Worm (Caenorhabditis elegans): ENCODE measurements around the gene sptl-3.

- TF ChIP-seq hmbx-1 (tag; optimal IDR thresholded peaks at IDR 0.05), result no peak
- TF ChIP-seq ceh-13 (GFP tag; optimal IDR thresholded peaks at IDR 0.05), result no peak
- no peak for TF ChIP-seq hmg-4 (GFP tag; optimal IDR thresholded peaks at IDR 0.05)
- TF ChIP-seq ama-1 (optimal IDR thresholded peaks at IDR 0.05), result no peak
- no peak for TF ChIP-seq ceh-36 (tag; optimal IDR thresholded peaks at IDR 0.05)
- no peak for TF ChIP-seq aly-1 (tag; optimal IDR thresholded peaks at IDR 0.05)
- no peak for TF ChIP-seq flt-1 (GFP tag; IDR thresholded peaks at IDR 0.05)
- no peak for TF ChIP-seq tra-4 (tag; optimal IDR thresholded peaks at IDR 0.05)
Observed at ce11 chrV:13931225-13931624, 38.1 kb downstream of the sptl-3 start, which contains the start of gene C06B3.16.

Data from whole organism, early embryonic.